Worm (Caenorhabditis elegans) whole organism, L3 larva: ENCODE results near the gene B0034.1.
"Not testable (repeated sequence)": the region's sequence is repeated elsewhere in the genome, so short reads cannot be mapped to it uniquely, and the experiment has no call there.

Source experiments
- R02D3.7 ChIP-seq: fragments of 150-350 bp; optimal IDR thresholded peaks from 2 replicates; lab custom pipeline; 2014; ENCODE audit warnings: missing biosample characterization, missing genetic modification characterization
- ZK546.5 ChIP-seq: sonication (generic microtip); optimal IDR thresholded peaks from 2 replicates; lab custom pipeline; 2017; ENCODE audit warnings: missing biosample characterization, missing genetic modification characterization
- aly-2 ChIP-seq: fragments of 150-350 bp; optimal IDR thresholded peaks from 2 replicates; lab custom pipeline; 2014; ENCODE audit warnings: missing biosample characterization, missing genetic modification characterization
- ama-1 ChIP-seq: fragments of 150-350 bp; optimal IDR thresholded peaks from 2 replicates; lab custom pipeline; 2018
- ceh-28 ChIP-seq: fragments of 150-350 bp; optimal IDR thresholded peaks from 2 replicates; lab custom pipeline; 2014; ENCODE audit warnings: missing biosample characterization, missing genetic modification reagents, missing genetic modification characterization
- egl-5 ChIP-seq: fragments of 150-350 bp; optimal IDR thresholded peaks from 2 replicates; lab custom pipeline; 2017; ENCODE audit warnings: missing biosample characterization, missing genetic modification reagents, missing genetic modification characterization, inconsistent platforms
- elt-2 ChIP-seq: sonication (generic microtip); optimal IDR thresholded peaks from 2 replicates; lab custom pipeline; 2016; ENCODE audit warnings: missing genetic modification reagents, mild to moderate bottlenecking, missing genetic modification characterization, missing compliant biosample characterization
- elt-3 ChIP-seq, 3 experiments: fragments of 150-350 bp in 1 of 3; sonication (generic microtip) in 2 of 3; optimal IDR thresholded peaks; 2 replicates in 2 of 3; 4 replicates in 1 of 3; lab custom pipeline; 2014 to 2017; ENCODE audit warnings: missing biosample characterization in 3 of 3, missing genetic modification characterization in 3 of 3
- fkh-10 ChIP-seq: sonication (generic microtip); optimal IDR thresholded peaks from 2 replicates; lab custom pipeline; 2017; ENCODE audit warnings: missing biosample characterization, missing genetic modification reagents, missing genetic modification characterization
- fkh-2 ChIP-seq: fragments of 150-350 bp; optimal IDR thresholded peaks from 2 replicates; lab custom pipeline; 2014; ENCODE audit warnings: missing biosample characterization, missing genetic modification reagents, missing genetic modification characterization
- hmg-11 ChIP-seq: sonication (generic microtip); optimal IDR thresholded peaks from 2 replicates; lab custom pipeline; 2016; ENCODE audit warnings: missing genetic modification characterization, missing compliant biosample characterization
- lin-15B ChIP-seq: fragments of 150-350 bp; optimal IDR thresholded peaks from 2 replicates; lab custom pipeline; 2014; ENCODE audit warnings: missing biosample characterization, missing genetic modification characterization
- mdl-1 ChIP-seq: fragments of 150-350 bp; optimal IDR thresholded peaks from 2 replicates; lab custom pipeline; 2014; ENCODE audit warnings: missing biosample characterization, missing genetic modification characterization
- mml-1 ChIP-seq: fragments of 150-350 bp; sonication (generic microtip); optimal IDR thresholded peaks from 3 replicates; lab custom pipeline; 2014; ENCODE audit warnings: missing biosample characterization, missing genetic modification characterization
- nfya-1 ChIP-seq: sonication (generic microtip); optimal IDR thresholded peaks from 2 replicates; lab custom pipeline; 2017; ENCODE audit warnings: missing genetic modification characterization, mild to moderate bottlenecking, missing compliant biosample characterization, antibody characterized with exemption, moderate library complexity; ENCODE audit not compliant: insufficient read depth
- nhr-12 ChIP-seq: fragments of 150-350 bp; optimal IDR thresholded peaks from 2 replicates; lab custom pipeline; 2014; ENCODE audit warnings: missing biosample characterization, missing genetic modification characterization
- nhr-237 ChIP-seq: fragments of 150-350 bp; optimal IDR thresholded peaks from 2 replicates; lab custom pipeline; 2014; ENCODE audit warnings: missing biosample characterization, missing genetic modification characterization
- nhr-28 ChIP-seq: fragments of 150-350 bp; optimal IDR thresholded peaks from 2 replicates; lab custom pipeline; 2014; ENCODE audit warnings: missing biosample characterization, missing genetic modification characterization
- nhr-67 ChIP-seq: fragments of 150-350 bp; optimal IDR thresholded peaks from 2 replicates; lab custom pipeline; 2014; ENCODE audit warnings: missing biosample characterization, missing genetic modification characterization
- nhr-77 ChIP-seq: fragments of 150-350 bp; optimal IDR thresholded peaks from 2 replicates; lab custom pipeline; 2014; ENCODE audit warnings: missing biosample characterization, missing genetic modification characterization
- pha-4 ChIP-seq: fragments of 150-350 bp; optimal IDR thresholded peaks from 2 replicates; lab custom pipeline; 2014; ENCODE audit warnings: missing biosample characterization, missing genetic modification reagents, missing genetic modification characterization
- pqm-1 ChIP-seq: fragments of 150-350 bp; optimal IDR thresholded peaks from 2 replicates; lab custom pipeline; 2017; ENCODE audit warnings: missing biosample characterization, missing genetic modification characterization, inconsistent platforms
- skn-1 ChIP-seq: fragments of 150-350 bp; optimal IDR thresholded peaks from 2 replicates; lab custom pipeline; 2014; ENCODE audit warnings: missing biosample characterization, missing genetic modification characterization
- snpc-4 ChIP-seq: fragments of 150-350 bp; optimal IDR thresholded peaks from 2 replicates; lab custom pipeline; 2014; ENCODE audit warnings: missing biosample characterization, missing genetic modification characterization
- tbx-2 ChIP-seq: sonication (generic microtip); optimal IDR thresholded peaks from 2 replicates; lab custom pipeline; 2016; ENCODE audit warnings: mild to moderate bottlenecking, missing genetic modification characterization, missing compliant biosample characterization
- unc-62 ChIP-seq: fragments of 150-350 bp; sonication (generic microtip); optimal IDR thresholded peaks from 4 replicates; lab custom pipeline; 2014; ENCODE audit warnings: missing biosample characterization, missing genetic modification reagents, missing genetic modification characterization
- ztf-4 ChIP-seq: fragments of 150-350 bp; optimal IDR thresholded peaks from 2 replicates; lab custom pipeline; 2014; ENCODE audit warnings: missing biosample characterization, missing genetic modification characterization

B0034.1 gene

DNA sequence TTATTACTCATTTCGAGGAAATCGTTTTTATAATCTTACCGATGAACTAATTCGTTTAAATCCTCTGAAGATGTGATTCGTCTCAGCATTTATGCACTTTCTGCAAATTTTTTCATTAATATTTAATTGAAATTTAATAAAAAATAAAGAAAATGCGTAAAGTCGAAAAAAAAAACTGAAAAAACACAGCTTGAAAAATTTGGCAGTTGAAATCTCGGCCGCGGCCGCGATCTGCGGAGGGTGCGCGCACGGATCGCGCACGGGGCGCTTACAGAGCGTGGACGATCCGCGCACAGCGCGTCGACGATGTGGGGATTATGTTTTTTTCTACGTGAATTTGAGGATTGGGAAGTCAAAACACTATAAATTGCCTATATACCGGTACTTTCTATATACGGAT is 40.8 kb downstream of the B0034.1 start, which contains the start of gene ZK84.4:
TSS of gene ZK84.4 (minus strand) at position 101 of the 400 bp plus-strand sequence.
- TF ChIP-seq lin-15B, elt-2, aly-2 (tag; lab: Kevin White, UChicago): not testable (repeated sequence)

DNA sequence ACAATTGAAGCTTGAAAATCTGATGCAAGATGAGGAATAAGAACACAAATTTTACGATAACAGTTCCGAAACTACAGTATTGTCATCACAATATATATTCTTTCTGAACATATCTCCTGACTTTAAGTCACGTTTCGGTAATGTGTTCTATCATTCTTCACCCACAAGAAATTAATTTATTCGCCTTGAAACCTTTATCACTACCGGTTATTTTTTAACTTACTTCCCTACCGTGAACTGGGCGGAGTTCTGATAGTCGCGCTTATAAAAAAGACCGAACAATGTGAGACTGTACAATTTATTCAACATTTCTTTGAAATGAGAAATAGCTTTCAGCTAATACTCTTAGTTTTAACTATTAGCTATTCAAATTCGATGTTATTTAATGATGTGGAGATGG is 42.4 kb downstream of the B0034.1 start, which contains the start of gene ins-20:
TSS of gene ins-20 (plus strand) at position 301 of the 400 bp plus-strand sequence.
- TF ChIP-seq pha-4 (tag; lab: Kevin White, UChicago): no peak
- TF ChIP-seq skn-1: no peak
- TF ChIP-seq tbx-2 (tag; lab: Kevin White, UChicago): no peak
- no peak for TF ChIP-seq nhr-77 (tag; lab: Kevin White, UChicago)
- TF ChIP-seq nhr-28 (tag; lab: Kevin White, UChicago): no peak
- no peak for TF ChIP-seq mml-1
- no peak for TF ChIP-seq ztf-4 (tag; lab: Kevin White, UChicago)
- TF ChIP-seq nhr-67 (tag; lab: Kevin White, UChicago): no peak
- no peak for TF ChIP-seq nhr-12 (tag; lab: Kevin White, UChicago)
- no peak for TF ChIP-seq ZK546.5
- no peak for TF ChIP-seq nfya-1 (tag; lab: Kevin White, UChicago)
- TF ChIP-seq ceh-28 (tag; lab: Kevin White, UChicago): no peak
- no peak for TF ChIP-seq elt-3 (tag; optimal IDR thresholded peaks at IDR 0.05; lab: Kevin White, UChicago)
- no peak for TF ChIP-seq hmg-11 (tag; lab: Kevin White, UChicago)
- no peak for TF ChIP-seq snpc-4 (tag; lab: Kevin White, UChicago)
- TF ChIP-seq lin-15B (tag; lab: Kevin White, UChicago): no peak
- TF ChIP-seq egl-5: no peak
- TF ChIP-seq pqm-1 (tag; lab: Kevin White, UChicago): no peak
- TF ChIP-seq unc-62: no peak

DNA sequence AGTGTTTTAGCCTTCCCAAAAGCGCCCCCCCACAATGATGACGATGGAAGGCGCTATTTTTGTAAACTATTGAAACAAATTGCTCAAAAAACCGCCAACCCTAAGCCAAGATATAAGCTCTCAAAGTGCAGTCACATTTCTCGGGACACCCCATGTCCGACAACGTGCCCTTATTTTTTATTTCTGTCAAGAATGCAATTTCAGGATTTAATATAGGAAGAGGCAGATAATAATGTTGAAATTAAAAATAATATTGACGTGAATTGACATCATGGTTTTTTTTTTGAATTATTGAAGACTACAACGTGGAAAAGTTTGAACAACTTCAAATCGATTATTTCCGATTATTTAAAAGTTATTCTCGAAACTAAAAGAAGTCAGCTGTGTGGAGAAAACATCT is 45.9 kb downstream of the B0034.1 start, which contains the start of gene ZK84.2:
TSS of gene ZK84.2 (plus strand) at position 301 of the 400 bp plus-strand sequence.
- not testable (repeated sequence) for TF ChIP-seq R02D3.7; pqm-1 (tag; lab: Kevin White, UChicago); ZK546.5

DNA sequence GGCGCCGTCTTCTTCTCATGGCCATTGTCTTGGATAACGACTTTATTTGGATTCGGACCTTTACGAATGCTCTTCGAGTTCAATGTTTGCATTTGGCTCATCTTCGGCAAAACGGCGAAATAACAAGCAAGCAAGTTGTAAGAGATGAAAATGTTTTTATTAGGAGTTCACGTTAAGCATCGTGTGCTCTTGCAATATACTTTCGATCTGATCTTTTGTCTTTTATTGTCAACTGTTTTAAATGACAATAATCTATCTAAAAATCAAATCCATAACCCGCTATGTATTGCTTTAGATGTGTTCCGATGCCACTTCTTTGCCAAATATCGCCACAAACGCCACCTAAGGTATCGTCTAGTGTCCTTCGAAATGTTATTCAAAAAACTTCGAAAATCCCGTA is 48.3 kb downstream of the B0034.1 start, which contains the start of gene ZK84.5:
TSS of gene ZK84.5 (minus strand) at position 101 of the 400 bp plus-strand sequence.
- no peak for TF ChIP-seq pha-4 (tag; lab: Kevin White, UChicago)
- TF ChIP-seq ama-1 (lab: Kevin White, UChicago): no peak
- no peak for TF ChIP-seq ZK546.5
- no peak for TF ChIP-seq nhr-237 (tag; lab: Kevin White, UChicago)
- no peak for TF ChIP-seq tbx-2 (tag; lab: Kevin White, UChicago)
- no peak for TF ChIP-seq hmg-11 (tag; lab: Kevin White, UChicago)
- no peak for TF ChIP-seq mml-1
- no peak for TF ChIP-seq nfya-1 (tag; lab: Kevin White, UChicago)
- TF ChIP-seq, all 47 proteins: peak for 0

DNA sequence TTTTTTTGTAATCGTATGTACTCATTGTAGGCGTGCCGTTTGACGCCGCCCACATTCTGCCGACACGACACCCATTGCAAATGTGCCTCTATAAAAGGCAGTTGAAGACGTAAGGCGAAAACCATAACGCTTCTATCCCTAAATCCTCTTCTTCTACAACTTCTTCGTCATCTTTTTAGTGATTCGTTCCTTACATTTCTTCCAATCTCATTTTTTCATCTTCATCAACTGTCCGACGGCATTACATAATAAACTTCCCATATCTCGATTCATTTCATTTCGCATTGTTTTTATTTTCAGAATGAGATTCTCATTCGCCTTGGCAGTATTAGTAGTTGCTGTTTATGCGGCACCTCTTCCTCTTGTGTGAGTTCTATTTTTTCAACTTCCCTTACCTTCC is 52.2 kb downstream of the B0034.1 start, which contains the start of gene ZK84.1:
TSS of gene ZK84.1 (plus strand) at position 301 of the 400 bp plus-strand sequence.
- TF ChIP-seq ceh-28 (tag; lab: Kevin White, UChicago): no peak
- TF ChIP-seq fkh-10 (GFP tag; lab: Kevin White, UChicago): no peak
- no peak for TF ChIP-seq mdl-1 (tag; lab: Kevin White, UChicago)
- no peak for TF ChIP-seq elt-2 (tag; lab: Kevin White, UChicago)
- no peak for TF ChIP-seq mml-1
- TF ChIP-seq hmg-11 (tag; lab: Kevin White, UChicago): no peak
- no peak for TF ChIP-seq nhr-237 (tag; lab: Kevin White, UChicago)
- no peak for TF ChIP-seq nhr-28 (tag; lab: Kevin White, UChicago)
- no peak for TF ChIP-seq fkh-2 (tag; lab: Kevin White, UChicago)
